Worm (Caenorhabditis elegans) whole organism, L4 larva: ENCODE data around the gene eif-3.K.

Source experiments
- Y48G9A.11 ChIP-seq: fragments of 200-800 bp; sonication (Bioruptor generic); IDR thresholded peaks from 2 replicates; pipeline ENCODE4 v1.3.6; 2022; ENCODE audit warnings: missing genetic modification reagents, missing genetic modification characterization, missing compliant biosample characterization
- aha-1 ChIP-seq: fragments of 150-350 bp; peaks from one replicate; lab custom pipeline; 2014; ENCODE audit warnings: missing biosample characterization, missing genetic modification characterization
- aly-2 ChIP-seq: sonication (generic microtip); optimal IDR thresholded peaks from 2 replicates; lab custom pipeline; 2018; ENCODE audit warnings: missing biosample characterization, missing genetic modification characterization
- ama-1 ChIP-seq: fragments of 150-350 bp; optimal IDR thresholded peaks from 2 replicates; lab custom pipeline; 2014; ENCODE audit warnings: inconsistent platforms, mixed read lengths
- arid-1 ChIP-seq: fragments of 200-800 bp; sonication (Bioruptor generic); conservative IDR thresholded peaks from 2 replicates; pipeline ENCODE4 v1.3.6; 2022; ENCODE audit warnings: missing genetic modification reagents, missing genetic modification characterization, missing compliant biosample characterization
- daf-8 ChIP-seq: fragments of 200-800 bp; sonication (Bioruptor generic); IDR thresholded peaks from 2 replicates; pipeline ENCODE4 v1.3.6; 2022; ENCODE audit warnings: missing genetic modification characterization, missing compliant biosample characterization
- dmd-8 ChIP-seq: fragments of 200-800 bp; sonication (Bioruptor generic); IDR thresholded peaks from 2 replicates; pipeline ENCODE4 v1.3.6; 2022; ENCODE audit warnings: missing genetic modification characterization, missing compliant biosample characterization
- lim-7 ChIP-seq: fragments of 200-800 bp; sonication (Bioruptor generic); IDR thresholded peaks from 2 replicates; pipeline ENCODE4 v1.3.6; 2022; ENCODE audit warnings: missing genetic modification characterization, missing compliant biosample characterization
- nhr-11 ChIP-seq: fragments of 150-350 bp; optimal IDR thresholded peaks from 2 replicates; lab custom pipeline; 2014; ENCODE audit warnings: missing biosample characterization, missing genetic modification characterization
- nhr-76 ChIP-seq: fragments of 150-350 bp; optimal IDR thresholded peaks from 2 replicates; lab custom pipeline; 2014; ENCODE audit warnings: missing biosample characterization, missing genetic modification characterization
- snpc-4 ChIP-seq: fragments of 150-350 bp; optimal IDR thresholded peaks from 2 replicates; lab custom pipeline; 2014; ENCODE audit warnings: missing biosample characterization, missing genetic modification characterization
- unc-39 ChIP-seq: sonication (generic microtip); optimal IDR thresholded peaks from 2 replicates; lab custom pipeline; 2017; ENCODE audit warnings: missing biosample characterization, missing genetic modification characterization
- ztf-11 ChIP-seq: fragments of 150-350 bp; optimal IDR thresholded peaks from 2 replicates; lab custom pipeline; 2014; ENCODE audit warnings: missing biosample characterization, missing genetic modification characterization

- no peak for TF ChIP-seq snpc-4 (tag; lab: Kevin White, UChicago)
- no peak for TF ChIP-seq Y48G9A.11 (GFP tag; lab: Robert Waterston, UW)
- TF ChIP-seq unc-39 = no peak
- TF ChIP-seq aha-1 = no peak
- no peak for TF ChIP-seq lim-7 (GFP tag; lab: Robert Waterston, UW)
- TF ChIP-seq nhr-76 (tag; lab: Kevin White, UChicago) = no peak
- TF ChIP-seq ama-1 (lab: Kevin White, UChicago) = no peak
- no peak for TF ChIP-seq daf-8 (GFP tag; lab: Robert Waterston, UW)
- no peak for TF ChIP-seq nhr-11
- no peak for TF ChIP-seq arid-1 (GFP tag; lab: Robert Waterston, UW)
- TF ChIP-seq aly-2 (tag; lab: Kevin White, UChicago) = no peak
- no peak for TF ChIP-seq ztf-11 (tag; lab: Kevin White, UChicago)
- no peak for TF ChIP-seq dmd-8 (GFP tag; lab: Robert Waterston, UW)
These were observed 47.1 kb upstream of the eif-3.K start, which contains the start of gene ttr-29 for ce11 chrV:12906732-12907131.
